Fruit fly (Drosophila melanogaster) whole organism, embryonic: ENCODE data around the gene nkt.

ENCODE experiments used
- Antp ChIP-seq: fragments of 200-800 bp; sonication (Bioruptor generic); optimal IDR thresholded peaks from 3 replicates; lab custom pipeline; 2016; ENCODE audit warnings: missing biosample characterization, missing genetic modification characterization
- Atf-2 ChIP-seq: fragments of 200-800 bp; sonication (Bioruptor generic); optimal IDR thresholded peaks from 2 replicates; lab custom pipeline; 2016; ENCODE audit warnings: missing biosample characterization, missing genetic modification characterization
- B-H1 ChIP-seq: fragments of 200-800 bp; sonication (Bioruptor generic); IDR thresholded peaks from 3 replicates; pipeline ENCODE4 v1.3.6; 2022; ENCODE audit warnings: missing biosample characterization, missing genetic modification characterization
- BEAF-32 ChIP-seq: fragments of 200-800 bp; sonication (Bioruptor generic); optimal IDR thresholded peaks from 3 replicates; lab custom pipeline; 2017; ENCODE audit warnings: missing biosample characterization, missing genetic modification characterization, mild to moderate bottlenecking, moderate library complexity, missing genetic modification reagents
- CG10366 ChIP-seq: fragments of 200-800 bp; sonication (Bioruptor generic); IDR thresholded peaks from 2 replicates; pipeline ENCODE4 v1.3.6; 2022; ENCODE audit warnings: missing biosample characterization, missing genetic modification characterization
- CG10979 ChIP-seq: fragments of 200-800 bp; sonication (Bioruptor generic); optimal IDR thresholded peaks from 2 replicates; lab custom pipeline; 2018; ENCODE audit warnings: missing biosample characterization, mild to moderate bottlenecking, missing genetic modification characterization, moderate library complexity
- CG14710 ChIP-seq: fragments of 200-800 bp; sonication (Bioruptor generic); optimal IDR thresholded peaks from 3 replicates; lab custom pipeline; 2019; ENCODE audit warnings: missing biosample characterization, mild to moderate bottlenecking, missing genetic modification characterization, moderate library complexity
- CG15269 ChIP-seq: fragments of 200-800 bp; sonication (Bioruptor generic); optimal IDR thresholded peaks from 2 replicates; lab custom pipeline; 2018; ENCODE audit warnings: missing biosample characterization, mild to moderate bottlenecking, missing genetic modification characterization, moderate library complexity
- CG17568 ChIP-seq: fragments of 200-800 bp; sonication (Bioruptor generic); optimal IDR thresholded peaks from 2 replicates; lab custom pipeline; 2018; ENCODE audit warnings: missing biosample characterization, mild to moderate bottlenecking, missing genetic modification characterization, moderate library complexity
- CG17829 ChIP-seq: fragments of 200-800 bp; optimal IDR thresholded peaks from 2 replicates; lab custom pipeline; 2019; ENCODE audit warnings: missing biosample characterization, mild to moderate bottlenecking, missing genetic modification characterization, moderate library complexity
- CG17912 ChIP-seq: fragments of 200-800 bp; sonication (Bioruptor generic); optimal IDR thresholded peaks from 2 replicates; lab custom pipeline; 2018; ENCODE audit warnings: missing biosample characterization, mild to moderate bottlenecking, missing genetic modification characterization
- CG2875 ChIP-seq: fragments of 200-800 bp; sonication (Bioruptor generic); optimal IDR thresholded peaks from 2 replicates; lab custom pipeline; 2017; ENCODE audit warnings: missing biosample characterization, mild to moderate bottlenecking, missing genetic modification characterization, missing genetic modification reagents
- CG30431 ChIP-seq: fragments of 200-800 bp; sonication (Bioruptor generic); optimal IDR thresholded peaks from 2 replicates; lab custom pipeline; 2017; ENCODE audit warnings: missing biosample characterization, missing genetic modification characterization
- CG31224 ChIP-seq: fragments of 200-800 bp; sonication (Bioruptor generic); IDR thresholded peaks from 2 replicates; pipeline ENCODE4 v1.3.6; 2022; ENCODE audit warnings: missing biosample characterization, missing genetic modification characterization
- CG3847 ChIP-seq: fragments of 200-800 bp; sonication (Bioruptor generic); IDR thresholded peaks from 2 replicates; pipeline ENCODE4 v1.3.6; 2022; ENCODE audit warnings: missing biosample characterization, missing genetic modification characterization
- CG4360 ChIP-seq: fragments of 200-800 bp; sonication (Bioruptor generic); IDR thresholded peaks from 2 replicates; pipeline ENCODE4 v1.3.6; 2022; ENCODE audit warnings: missing biosample characterization, missing genetic modification characterization
- CG6254 ChIP-seq: fragments of 200-800 bp; sonication (Bioruptor generic); optimal IDR thresholded peaks from 3 replicates; lab custom pipeline; 2017; ENCODE audit warnings: mild to moderate bottlenecking, missing biosample characterization, missing genetic modification reagents, missing genetic modification characterization
- CG6272 ChIP-seq: fragments of 200-800 bp; sonication (Bioruptor generic); IDR thresholded peaks from 2 replicates; pipeline ENCODE4 v1.3.6; 2022; ENCODE audit warnings: missing biosample characterization, missing genetic modification characterization
- CG6765 ChIP-seq: fragments of 200-800 bp; sonication (Bioruptor generic); optimal IDR thresholded peaks from 3 replicates; lab custom pipeline; 2017; ENCODE audit warnings: missing biosample characterization, mild to moderate bottlenecking, missing genetic modification characterization
- CG6813 ChIP-seq: fragments of 200-800 bp; sonication (Bioruptor generic); optimal IDR thresholded peaks from 2 replicates; lab custom pipeline; 2017; ENCODE audit warnings: missing biosample characterization, missing genetic modification characterization, mild to moderate bottlenecking, moderate library complexity, missing genetic modification reagents
- CG7786 ChIP-seq: fragments of 200-800 bp; sonication (Bioruptor generic); optimal IDR thresholded peaks from 2 replicates; lab custom pipeline; 2016; ENCODE audit warnings: missing biosample characterization, missing genetic modification characterization
- CG7839 ChIP-seq: fragments of 200-800 bp; sonication (Bioruptor generic); optimal IDR thresholded peaks from 3 replicates; lab custom pipeline; 2018; ENCODE audit warnings: missing biosample characterization, mild to moderate bottlenecking, missing genetic modification characterization, moderate library complexity
- CG8478 ChIP-seq: fragments of >200 bp; optimal IDR thresholded peaks from 2 replicates; lab custom pipeline; 2018
- Dfd ChIP-seq, 2 experiments: fragments of >200 bp; optimal IDR thresholded peaks; 2 replicates each; lab custom pipeline; 2017; ENCODE audit warnings: missing biosample characterization in 2 of 2, missing genetic modification characterization in 2 of 2
- ERR ChIP-seq: fragments of 200-800 bp; sonication (Bioruptor generic); optimal IDR thresholded peaks from 2 replicates; lab custom pipeline; 2016; ENCODE audit warnings: missing biosample characterization, missing genetic modification characterization
- GATAe ChIP-seq: fragments of 200-800 bp; sonication (Bioruptor generic); conservative IDR thresholded peaks from 2 replicates; pipeline ENCODE4 v1.3.6; 2022; ENCODE audit warnings: missing biosample characterization, missing genetic modification characterization
- HLH3B ChIP-seq: fragments of 200-800 bp; sonication (Bioruptor generic); IDR thresholded peaks from 2 replicates; pipeline ENCODE4 v1.3.6; 2022; ENCODE audit warnings: missing biosample characterization, missing genetic modification characterization
- HLH4C ChIP-seq: fragments of 200-800 bp; sonication (Bioruptor generic); IDR thresholded peaks from 3 replicates; pipeline ENCODE4 v1.3.6; 2022; ENCODE audit warnings: missing biosample characterization, missing genetic modification characterization; ENCODE audit not compliant: partially characterized antibody
- Jarid2 ChIP-seq: fragments of 200-800 bp; sonication (Bioruptor generic); optimal IDR thresholded peaks from 3 replicates; lab custom pipeline; 2017; ENCODE audit warnings: mild to moderate bottlenecking, missing biosample characterization, missing genetic modification reagents, missing genetic modification characterization
- Meics ChIP-seq: fragments of 200-800 bp; sonication (Bioruptor generic); optimal IDR thresholded peaks from 2 replicates; lab custom pipeline; 2017; ENCODE audit warnings: missing biosample characterization, mild to moderate bottlenecking, missing genetic modification characterization
- Mes4 ChIP-seq: fragments of 200-800 bp; sonication (Bioruptor generic); optimal IDR thresholded peaks from 2 replicates; lab custom pipeline; 2016; ENCODE audit warnings: missing biosample characterization, missing genetic modification characterization
- NK7.1 ChIP-seq: fragments of 200-800 bp; sonication (Bioruptor generic); optimal IDR thresholded peaks from 3 replicates; lab custom pipeline; 2016; ENCODE audit warnings: missing biosample characterization, missing genetic modification characterization
- Neu2 ChIP-seq: fragments of 200-800 bp; sonication (Bioruptor generic); optimal IDR thresholded peaks from 3 replicates; lab custom pipeline; 2016; ENCODE audit warnings: missing biosample characterization, missing genetic modification characterization, borderline replicate concordance
- Nf-YC ChIP-seq: fragments of 200-800 bp; optimal IDR thresholded peaks from 3 replicates; lab custom pipeline; 2019; ENCODE audit warnings: missing biosample characterization, mild to moderate bottlenecking, missing genetic modification characterization, moderate library complexity
- Sox100B ChIP-seq: fragments of 200-800 bp; sonication (Bioruptor generic); optimal IDR thresholded peaks from 3 replicates; lab custom pipeline; 2018; ENCODE audit warnings: missing biosample characterization, mild to moderate bottlenecking, missing genetic modification characterization
- ato ChIP-seq: fragments of 200-800 bp; sonication (Bioruptor generic); IDR thresholded peaks from 2 replicates; pipeline ENCODE4 v1.3.6; 2022; ENCODE audit warnings: missing biosample characterization, missing genetic modification characterization; ENCODE audit not compliant: partially characterized antibody
- bcd ChIP-seq: fragments of 200-800 bp; sonication (Bioruptor generic); optimal IDR thresholded peaks from 2 replicates; lab custom pipeline; 2017; ENCODE audit warnings: missing biosample characterization, mild to moderate bottlenecking, missing genetic modification characterization
- caup ChIP-seq: fragments of 200-800 bp; sonication (Bioruptor generic); optimal IDR thresholded peaks from 3 replicates; lab custom pipeline; 2017; ENCODE audit warnings: missing biosample characterization, mild to moderate bottlenecking, missing genetic modification characterization, moderate library complexity; ENCODE audit not compliant: severe bottlenecking
- dan ChIP-seq: fragments of 200-800 bp; sonication (Bioruptor generic); IDR thresholded peaks from 2 replicates; pipeline ENCODE4 v1.3.6; 2022; ENCODE audit warnings: missing biosample characterization, missing genetic modification characterization
- gem ChIP-seq: fragments of 200-800 bp; sonication (Bioruptor generic); optimal IDR thresholded peaks from 2 replicates; lab custom pipeline; 2019; ENCODE audit warnings: missing biosample characterization, mild to moderate bottlenecking, missing genetic modification characterization, moderate library complexity
- maf-S ChIP-seq: fragments of 200-800 bp; sonication (Bioruptor generic); optimal IDR thresholded peaks from 2 replicates; lab custom pipeline; 2016; ENCODE audit warnings: missing biosample characterization, missing genetic modification characterization
- mld ChIP-seq: fragments of 200-800 bp; sonication (Bioruptor generic); IDR thresholded peaks from 3 replicates; pipeline ENCODE4 v1.3.6; 2022; ENCODE audit warnings: missing biosample characterization, missing genetic modification characterization; ENCODE audit not compliant: partially characterized antibody
- pum ChIP-seq: fragments of 200-800 bp; sonication (Bioruptor generic); optimal IDR thresholded peaks from 2 replicates; lab custom pipeline; 2016; ENCODE audit warnings: missing biosample characterization, missing genetic modification characterization
- sim ChIP-seq: fragments of 200-800 bp; sonication (Bioruptor generic); IDR thresholded peaks from 2 replicates; pipeline ENCODE4 v1.3.6; 2022; ENCODE audit warnings: missing biosample characterization, missing genetic modification characterization
- sob ChIP-seq: fragments of 200-800 bp; sonication (Bioruptor generic); IDR thresholded peaks from 2 replicates; pipeline ENCODE4 v1.3.6; 2022; ENCODE audit warnings: missing biosample characterization, missing genetic modification characterization
- sr ChIP-seq: fragments of 200-800 bp; sonication (Bioruptor generic); IDR thresholded peaks from 3 replicates; pipeline ENCODE4 v1.3.6; 2022; ENCODE audit warnings: missing biosample characterization, missing genetic modification characterization
- ssp ChIP-seq: fragments of 200-800 bp; sonication (Bioruptor generic); IDR thresholded peaks from 2 replicates; pipeline ENCODE4 v1.3.6; 2022; ENCODE audit warnings: missing biosample characterization, missing genetic modification characterization
- tin ChIP-seq: fragments of 200-800 bp; sonication (Bioruptor generic); optimal IDR thresholded peaks from 3 replicates; lab custom pipeline; 2016; ENCODE audit warnings: missing biosample characterization, missing genetic modification characterization
- trh ChIP-seq: fragments of 200-800 bp; sonication (Bioruptor generic); optimal IDR thresholded peaks from 2 replicates; lab custom pipeline; 2016; ENCODE audit warnings: missing biosample characterization, missing genetic modification characterization

The nkt gene

dm6 chr3L:11246046-11246887 lies 45.1 kb downstream of the nkt start (continued):
- no peak for TF ChIP-seq sob (GFP tag; lab: Robert Waterston, UW)
- TF ChIP-seq CG3847 (GFP tag; lab: Robert Waterston, UW): no peak
- TF ChIP-seq Neu2 (GFP tag; lab: Kevin White, UChicago): no peak
- no peak for TF ChIP-seq mld (GFP tag; lab: Robert Waterston, UW)
- TF ChIP-seq NK7.1 (GFP tag; lab: Kevin White, UChicago): no peak
- no peak for TF ChIP-seq CG6272 (GFP tag; lab: Robert Waterston, UW)
- TF ChIP-seq CG4360: peak; percentile 100
- peak; percentile 28 for TF ChIP-seq Jarid2 (GFP tag; lab: Kevin White, UChicago)
- no peak; the same call in 2 of the 3 replicates for TF ChIP-seq HLH4C
- TF ChIP-seq caup (GFP tag; lab: Kevin White, UChicago): no peak
- TF ChIP-seq CG31224 (GFP tag; lab: Robert Waterston, UW): no peak
- TF ChIP-seq CG7839 (tag; lab: Kevin White, UChicago): peak; percentile 5
- no peak for TF ChIP-seq CG14710 (tag; lab: Kevin White, UChicago)
- TF ChIP-seq Mes4 (GFP tag; lab: Kevin White, UChicago): no peak
- TF ChIP-seq maf-S (GFP tag; lab: Kevin White, UChicago): no peak
- TF ChIP-seq CG17829 (tag; lab: Kevin White, UChicago): peak; percentile 23
- no peak for TF ChIP-seq CG7786 (GFP tag; lab: Kevin White, UChicago)
- no peak for TF ChIP-seq CG10366 (GFP tag; lab: Robert Waterston, UW)
- TF ChIP-seq CG10979 (tag; lab: Kevin White, UChicago): no peak
- peak; percentile 8 for TF ChIP-seq Nf-YC (tag; lab: Kevin White, UChicago)
- TF ChIP-seq Atf-2 (GFP tag; lab: Kevin White, UChicago): no peak
- no peak for TF ChIP-seq dan (GFP tag; lab: Robert Waterston, UW)
- no peak for TF ChIP-seq CG30431 (GFP tag; lab: Kevin White, UChicago)
- TF ChIP-seq gem (tag; lab: Kevin White, UChicago): peak; percentile 10
- no peak for TF ChIP-seq CG8478 (lab: Kevin White, UChicago)
- TF ChIP-seq sim (GFP tag; lab: Robert Waterston, UW): no peak
- no peak for TF ChIP-seq CG2875 (GFP tag; lab: Kevin White, UChicago)
- peak; percentile 42 for TF ChIP-seq CG17912 (GFP tag; lab: Kevin White, UChicago)
- TF ChIP-seq CG6813 (GFP tag; lab: Kevin White, UChicago): peak; percentile 64
- no peak for TF ChIP-seq Sox100B (GFP tag; lab: Kevin White, UChicago)
- TF ChIP-seq Dfd (GFP tag; optimal IDR thresholded peaks at IDR 0.05; lab: Kevin White, UChicago): peak in 1 of 2 experiments; percentile 55
- no peak for TF ChIP-seq BEAF-32 (GFP tag; lab: Kevin White, UChicago)
- no peak for TF ChIP-seq ssp (GFP tag; lab: Robert Waterston, UW)
- TF ChIP-seq CG6254 (GFP tag; lab: Kevin White, UChicago): peak; percentile 35
- peak; percentile 25 for TF ChIP-seq CG17568
- no peak for TF ChIP-seq Antp
- TF ChIP-seq ERR: no peak
- TF ChIP-seq CG6765 (GFP tag; lab: Kevin White, UChicago): no peak
- TF ChIP-seq GATAe (GFP tag; lab: Robert Waterston, UW): no peak
- TF ChIP-seq bcd (GFP tag; lab: Kevin White, UChicago): no peak
- TF ChIP-seq pum (GFP tag; lab: Kevin White, UChicago): no peak
- TF ChIP-seq ato: no peak
- TF ChIP-seq sr (GFP tag; lab: Robert Waterston, UW): no peak
- no peak for TF ChIP-seq Meics (GFP tag; lab: Kevin White, UChicago)
- TF ChIP-seq B-H1 (GFP tag; lab: Robert Waterston, UW): no peak
- no peak for TF ChIP-seq tin
- no peak for TF ChIP-seq CG15269 (tag; lab: Kevin White, UChicago)
- TF ChIP-seq HLH3B (GFP tag; lab: Robert Waterston, UW): no peak; the same call in 1 of the 2 replicates
- no peak for TF ChIP-seq trh (GFP tag; lab: Kevin White, UChicago)
